Fruit fly (Drosophila melanogaster) whole organism, embryonic: ENCODE measurements around the gene CG7536.

Experiments
- CG10147 ChIP-seq: fragments of 200-800 bp; sonication (Bioruptor generic); optimal IDR thresholded peaks from 2 replicates; lab custom pipeline; 2019; ENCODE audit warnings: missing biosample characterization, mild to moderate bottlenecking, missing genetic modification characterization, moderate library complexity
- CG12104 ChIP-seq: fragments of 200-800 bp; sonication (Bioruptor generic); optimal IDR thresholded peaks from 3 replicates; lab custom pipeline; 2016; ENCODE audit warnings: missing biosample characterization, missing genetic modification characterization
- CG13296 ChIP-seq: fragments of 200-800 bp; sonication (Bioruptor generic); optimal IDR thresholded peaks from 3 replicates; lab custom pipeline; 2018; ENCODE audit warnings: missing biosample characterization, mild to moderate bottlenecking, missing genetic modification characterization
- CG15011 ChIP-seq: fragments of 200-800 bp; sonication (Bioruptor generic); optimal IDR thresholded peaks from 3 replicates; lab custom pipeline; 2018; ENCODE audit warnings: missing biosample characterization, mild to moderate bottlenecking, missing genetic modification characterization
- CG17186 ChIP-seq: fragments of 200-800 bp; sonication (Bioruptor generic); optimal IDR thresholded peaks from 3 replicates; lab custom pipeline; 2017; ENCODE audit warnings: missing biosample characterization, missing genetic modification reagents, missing genetic modification characterization
- CG17359 ChIP-seq: fragments of 200-800 bp; sonication (Bioruptor generic); optimal IDR thresholded peaks from 3 replicates; lab custom pipeline; 2018; ENCODE audit warnings: missing biosample characterization, mild to moderate bottlenecking, missing genetic modification characterization, moderate library complexity
- CG17612 ChIP-seq: fragments of 200-800 bp; sonication (Bioruptor generic); IDR thresholded peaks from 2 replicates; pipeline ENCODE4 v1.3.6; 2022; ENCODE audit warnings: missing biosample characterization, missing genetic modification characterization
- CG17802 ChIP-seq: fragments of 200-800 bp; sonication (Bioruptor generic); optimal IDR thresholded peaks from 2 replicates; lab custom pipeline; 2018; ENCODE audit warnings: missing biosample characterization, mild to moderate bottlenecking, missing genetic modification characterization, moderate library complexity
- CG2129 ChIP-seq: fragments of 200-800 bp; sonication (Bioruptor generic); IDR thresholded peaks from 2 replicates; pipeline ENCODE4 v1.3.6; 2022; ENCODE audit warnings: missing biosample characterization, missing genetic modification characterization; ENCODE audit not compliant: partially characterized antibody
- CG31388 ChIP-seq: fragments of 200-800 bp; sonication (Bioruptor generic); optimal IDR thresholded peaks from 2 replicates; lab custom pipeline; 2016; ENCODE audit warnings: missing biosample characterization, missing genetic modification characterization
- CG32532 ChIP-seq: fragments of 200-800 bp; sonication (Bioruptor generic); IDR thresholded peaks from 2 replicates; pipeline ENCODE4 v1.3.6; 2022; ENCODE audit warnings: missing biosample characterization, missing genetic modification characterization
- CG34376 ChIP-seq: fragments of 200-800 bp; sonication (Bioruptor generic); optimal IDR thresholded peaks from 2 replicates; lab custom pipeline; 2018; ENCODE audit warnings: missing biosample characterization, mild to moderate bottlenecking, missing genetic modification characterization
- CG3726 ChIP-seq: fragments of 200-800 bp; sonication (Bioruptor generic); IDR thresholded peaks from 3 replicates; pipeline ENCODE4, ENCODE4 v1.3.6; 2022; ENCODE audit warnings: missing biosample characterization, missing genetic modification characterization
- CG7786 ChIP-seq: fragments of 200-800 bp; sonication (Bioruptor generic); optimal IDR thresholded peaks from 2 replicates; lab custom pipeline; 2016; ENCODE audit warnings: missing biosample characterization, missing genetic modification characterization
- CG8388 ChIP-seq: fragments of 200-800 bp; sonication (Bioruptor generic); optimal IDR thresholded peaks from 2 replicates; lab custom pipeline; 2019; ENCODE audit warnings: missing biosample characterization, mild to moderate bottlenecking, missing genetic modification characterization, moderate library complexity
- CG9437 ChIP-seq: fragments of 200-800 bp; sonication (Bioruptor generic); optimal IDR thresholded peaks from 2 replicates; lab custom pipeline; 2018; ENCODE audit warnings: missing biosample characterization, mild to moderate bottlenecking, missing genetic modification characterization
- CG9932 ChIP-seq: fragments of 200-800 bp; sonication (Bioruptor generic); IDR thresholded peaks from 2 replicates; pipeline ENCODE4 v1.3.6; 2022; ENCODE audit warnings: missing biosample characterization, missing genetic modification characterization
- Dref ChIP-seq: fragments of 200-800 bp; sonication (Bioruptor generic); IDR thresholded peaks from 2 replicates; pipeline ENCODE4 v1.3.6; 2022; ENCODE audit warnings: missing biosample characterization, missing genetic modification characterization
- Hr51 ChIP-seq, 2 experiments: fragments of 200-800 bp; sonication (Bioruptor generic); optimal IDR thresholded peaks; 2 replicates in 1 of 2; 3 replicates in 1 of 2; lab custom pipeline; 2016 to 2018; ENCODE audit warnings: missing biosample characterization in 2 of 2, missing genetic modification characterization in 2 of 2, mild to moderate bottlenecking in 1 of 2, moderate library complexity in 1 of 2
- Lim3 ChIP-seq: fragments of 200-800 bp; sonication (Bioruptor generic); IDR thresholded peaks from 2 replicates; pipeline ENCODE4 v1.3.6; 2022; ENCODE audit warnings: missing biosample characterization, missing genetic modification characterization
- PHDP ChIP-seq: fragments of 200-800 bp; sonication (Bioruptor generic); optimal IDR thresholded peaks from 3 replicates; lab custom pipeline; 2018; ENCODE audit warnings: missing biosample characterization, mild to moderate bottlenecking, missing genetic modification characterization, moderate library complexity
- Poxn ChIP-seq: fragments of 200-800 bp; sonication (Bioruptor generic); IDR thresholded peaks from 2 replicates; pipeline ENCODE4 v1.3.6; 2022; ENCODE audit warnings: missing biosample characterization, missing genetic modification characterization
- Sin3A ChIP-seq: fragments of >200 bp; optimal IDR thresholded peaks from 2 replicates; lab custom pipeline; 2018
- Trl ChIP-seq, 3 experiments: fragments of >200 bp in 2 of 3; fragments of 200-800 bp in 1 of 3; sonication (Bioruptor generic) in 1 of 3; optimal IDR thresholded peaks; 2 replicates in 1 of 3; 3 replicates in 2 of 3; lab custom pipeline; 2016 to 2017; ENCODE audit warnings: missing biosample characterization in 1 of 3, missing genetic modification characterization in 1 of 3
- ac ChIP-seq: fragments of 200-800 bp; sonication (Bioruptor generic); optimal IDR thresholded peaks from 3 replicates; lab custom pipeline; 2017; ENCODE audit warnings: missing biosample characterization, mild to moderate bottlenecking, missing genetic modification characterization
- al ChIP-seq: fragments of 200-800 bp; sonication (Bioruptor generic); IDR thresholded peaks from 2 replicates; pipeline ENCODE4 v1.3.6; 2022; ENCODE audit warnings: missing biosample characterization, missing genetic modification characterization
- ash1 ChIP-seq: fragments of 200-800 bp; sonication (Bioruptor generic); optimal IDR thresholded peaks from 2 replicates; lab custom pipeline; 2018; ENCODE audit warnings: missing biosample characterization, mild to moderate bottlenecking, missing genetic modification characterization
- az2 ChIP-seq: fragments of 200-800 bp; sonication (Bioruptor generic); optimal IDR thresholded peaks from 3 replicates; lab custom pipeline; 2016; ENCODE audit warnings: missing biosample characterization, missing genetic modification characterization
- cato ChIP-seq: fragments of 200-800 bp; sonication (Bioruptor generic); optimal IDR thresholded peaks from 2 replicates; lab custom pipeline; 2016; ENCODE audit warnings: missing biosample characterization, missing genetic modification characterization, borderline replicate concordance
- cg ChIP-seq: fragments of 200-800 bp; sonication (Bioruptor generic); optimal IDR thresholded peaks from 3 replicates; lab custom pipeline; 2019; ENCODE audit warnings: missing biosample characterization, mild to moderate bottlenecking, missing genetic modification characterization, moderate library complexity
- chif ChIP-seq, 2 experiments: fragments of 200-800 bp; sonication (Bioruptor generic); optimal IDR thresholded peaks; 3 replicates each; lab custom pipeline; 2016; ENCODE audit warnings: missing biosample characterization in 2 of 2, missing genetic modification characterization in 2 of 2
- emc ChIP-seq: fragments of 200-800 bp; sonication (Bioruptor generic); optimal IDR thresholded peaks from 2 replicates; lab custom pipeline; 2016; ENCODE audit warnings: missing biosample characterization, missing genetic modification characterization
- fd96Cb ChIP-seq: fragments of 200-800 bp; sonication (Bioruptor generic); optimal IDR thresholded peaks from 2 replicates; lab custom pipeline; 2018; ENCODE audit warnings: missing biosample characterization, mild to moderate bottlenecking, missing genetic modification characterization, moderate library complexity
- gcm ChIP-seq: fragments of 200-800 bp; sonication (Bioruptor generic); optimal IDR thresholded peaks from 2 replicates; lab custom pipeline; 2019; ENCODE audit warnings: missing biosample characterization, mild to moderate bottlenecking, missing genetic modification characterization, moderate library complexity
- jigr1 ChIP-seq: fragments of 200-800 bp; sonication (Bioruptor generic); IDR thresholded peaks from 3 replicates; pipeline ENCODE4 v1.3.6; 2022; ENCODE audit warnings: missing biosample characterization, missing genetic modification characterization
- jumu ChIP-seq: fragments of 200-800 bp; sonication (Bioruptor generic); optimal IDR thresholded peaks from 3 replicates; lab custom pipeline; 2016; ENCODE audit warnings: missing biosample characterization, missing genetic modification characterization
- lab ChIP-seq: fragments of 200-800 bp; sonication (Bioruptor generic); optimal IDR thresholded peaks from 3 replicates; lab custom pipeline; 2017; ENCODE audit warnings: missing biosample characterization, missing genetic modification characterization, mild to moderate bottlenecking, moderate library complexity, missing genetic modification reagents
- lbe ChIP-seq: fragments of 200-800 bp; sonication (Bioruptor generic); optimal IDR thresholded peaks from 2 replicates; lab custom pipeline; 2016; ENCODE audit warnings: missing biosample characterization, mild to moderate bottlenecking, missing genetic modification characterization
- lmd ChIP-seq: fragments of 200-800 bp; sonication (Bioruptor generic); IDR thresholded peaks from 2 replicates; pipeline ENCODE4 v1.3.6; 2022; ENCODE audit warnings: missing biosample characterization, missing genetic modification characterization
- nau ChIP-seq: fragments of 200-800 bp; sonication (Bioruptor generic); optimal IDR thresholded peaks from 3 replicates; lab custom pipeline; 2017; ENCODE audit warnings: missing biosample characterization, mild to moderate bottlenecking, missing genetic modification characterization, missing genetic modification reagents
- pb ChIP-seq: fragments of 200-800 bp; sonication (Bioruptor generic); optimal IDR thresholded peaks from 3 replicates; lab custom pipeline; 2016; ENCODE audit warnings: missing biosample characterization, missing genetic modification characterization
- peb ChIP-seq: fragments of 200-800 bp; sonication (Bioruptor generic); IDR thresholded peaks from 2 replicates; pipeline ENCODE4 v1.3.6; 2022; ENCODE audit warnings: missing biosample characterization, missing genetic modification characterization
- pfk ChIP-seq: fragments of 200-800 bp; sonication (Bioruptor generic); optimal IDR thresholded peaks from 2 replicates; lab custom pipeline; 2018; ENCODE audit warnings: missing biosample characterization, mild to moderate bottlenecking, missing genetic modification characterization, moderate library complexity
- pzg ChIP-seq: fragments of 200-800 bp; sonication (Bioruptor generic); optimal IDR thresholded peaks from 3 replicates; lab custom pipeline; 2018; ENCODE audit warnings: missing biosample characterization, mild to moderate bottlenecking, missing genetic modification characterization, moderate library complexity
- sim ChIP-seq: fragments of 200-800 bp; sonication (Bioruptor generic); IDR thresholded peaks from 2 replicates; pipeline ENCODE4 v1.3.6; 2022; ENCODE audit warnings: missing biosample characterization, missing genetic modification characterization
- sqz ChIP-seq: fragments of 200-800 bp; sonication (Bioruptor generic); optimal IDR thresholded peaks from 3 replicates; lab custom pipeline; 2018; ENCODE audit warnings: missing biosample characterization, mild to moderate bottlenecking, missing genetic modification characterization
- sug ChIP-seq: fragments of 200-800 bp; optimal IDR thresholded peaks from 2 replicates; lab custom pipeline; 2019; ENCODE audit warnings: missing biosample characterization, mild to moderate bottlenecking, missing genetic modification characterization, moderate library complexity
- tio ChIP-seq: fragments of 200-800 bp; sonication (Bioruptor generic); optimal IDR thresholded peaks from 2 replicates; lab custom pipeline; 2017; ENCODE audit warnings: missing biosample characterization, missing genetic modification characterization, inconsistent platforms
- unc-4 ChIP-seq: fragments of 200-800 bp; sonication (Bioruptor generic); IDR thresholded peaks from 2 replicates; pipeline ENCODE4 v1.3.6; 2022; ENCODE audit warnings: missing biosample characterization, missing genetic modification characterization; ENCODE audit not compliant: partially characterized antibody
- usp ChIP-seq: fragments of >200 bp; optimal IDR thresholded peaks from 2 replicates; lab custom pipeline; 2017; ENCODE audit warnings: missing biosample characterization, missing genetic modification characterization

Gene CG7536

dm6 chrX:18092810-18093222, 4.5 kb upstream of the CG7536 start, which contains the start of gene RhoGAP16F (continued):
- TF ChIP-seq pzg (peak; percentile 39), Sin3A (lab: Kevin White, UChicago) (peak; percentile 20), sim (GFP tag; lab: Robert Waterston, UW) (peak; percentile 25; the same call in 1 of the 2 replicates), az2 (peak; percentile 88), PHDP (tag; lab: Kevin White, UChicago) (peak; percentile 84), sqz (GFP tag; lab: Kevin White, UChicago) (peak; percentile 63), ac (peak; percentile 33), Hr51 (GFP tag; optimal IDR thresholded peaks at IDR 0.05; lab: Kevin White, UChicago) (peak; percentile 73 to 84), CG9932 (peak; percentile 90), cato (GFP tag; lab: Kevin White, UChicago) (peak; percentile 72), CG7786 (peak; percentile 62), lab (peak; percentile 89), CG17802 (tag; lab: Kevin White, UChicago) (peak; percentile 51), CG8388 (peak; percentile 82), CG32532 (GFP tag; lab: Robert Waterston, UW) (peak; percentile 81), peb (GFP tag; lab: Robert Waterston, UW) (peak; percentile 74), pb (GFP tag; lab: Kevin White, UChicago) (no peak), Poxn (no peak), lmd (GFP tag; lab: Robert Waterston, UW) (peak; percentile 85), CG3726 (GFP tag; lab: Robert Waterston, UW) (0 out of 3 replicates have a peak, but pooled peaks have one; percentile 60), sug (tag; lab: Kevin White, UChicago) (peak; percentile 79), Trl (optimal IDR thresholded peaks at IDR 0.05; lab: Kevin White, UChicago) (no peak), Trl (GFP tag; optimal IDR thresholded peaks at IDR 0.05; lab: Kevin White, UChicago) (peak; percentile 78), ash1 (GFP tag; lab: Kevin White, UChicago) (no peak), CG34376 (GFP tag; lab: Kevin White, UChicago) (peak; percentile 69), CG10147 (peak; percentile 80), gcm (peak; percentile 76), CG31388 (GFP tag; lab: Kevin White, UChicago) (peak; percentile 70), CG2129 (GFP tag; lab: Robert Waterston, UW) (no peak), CG17186 (GFP tag; lab: Kevin White, UChicago) (no peak), nau (GFP tag; lab: Kevin White, UChicago) (peak; percentile 72), cg (GFP tag; lab: Kevin White, UChicago) (no peak), Dref (0 out of 2 replicates have a peak, but pooled peaks have one; percentile 15), CG12104 (GFP tag; lab: Kevin White, UChicago) (peak; percentile 67), usp (GFP tag; lab: Kevin White, UChicago) (no peak), CG17612 (GFP tag; lab: Robert Waterston, UW) (0 out of 2 replicates have a peak, but pooled peaks have one; percentile 4), Lim3 (GFP tag; lab: Robert Waterston, UW) (peak; percentile 22; the same call in 1 of the 2 replicates), al (GFP tag; lab: Robert Waterston, UW) (peak; percentile 80), CG17359 (tag; lab: Kevin White, UChicago) (peak; percentile 85), tio (GFP tag; lab: Kevin White, UChicago) (no peak), unc-4 (GFP tag; lab: Robert Waterston, UW) (no peak), emc (GFP tag; lab: Kevin White, UChicago) (no peak), chif (GFP tag; optimal IDR thresholded peaks at IDR 0.05; lab: Kevin White, UChicago) (peak; percentile 71 to 85), lbe (GFP tag; lab: Kevin White, UChicago) (peak; percentile 74), jumu (GFP tag; lab: Kevin White, UChicago) (peak; percentile 67), fd96Cb (peak; percentile 87), CG15011 (GFP tag; lab: Kevin White, UChicago) (peak; percentile 77), jigr1 (GFP tag; lab: Robert Waterston, UW) (peak; percentile 71), pfk (GFP tag; lab: Kevin White, UChicago) (no peak), CG13296 (GFP tag; lab: Kevin White, UChicago) (peak; percentile 77), CG9437 (GFP tag; lab: Kevin White, UChicago) (peak; percentile 63)
